Fruit fly (Drosophila melanogaster): ENCODE results near the gene Spn75F.

DNA sequence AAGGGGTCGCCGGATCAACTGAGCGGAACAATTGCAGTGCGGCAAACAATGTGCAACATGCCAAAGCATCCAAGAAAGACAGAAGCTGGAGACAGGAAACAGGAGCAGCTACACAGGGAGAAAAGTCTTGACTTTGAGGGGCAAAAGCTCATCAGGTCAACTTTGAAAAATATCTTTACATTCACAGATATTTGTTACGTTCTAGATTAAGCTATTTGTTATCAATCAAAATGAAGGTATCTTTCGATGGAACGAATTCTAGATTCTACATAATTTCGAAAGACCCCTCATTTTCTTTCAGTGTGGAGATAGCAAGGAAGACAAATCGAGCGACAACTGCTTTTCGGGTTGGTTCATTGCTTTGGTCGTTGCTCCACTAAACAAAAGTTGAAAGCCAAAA is 45.9 kb upstream of the Spn75F start:
- TF ChIP-seq Blimp-1 (GFP tag; optimal IDR thresholded peaks at IDR 0.05), result no peak
- TF ChIP-seq topi (GFP tag; optimal IDR thresholded peaks at IDR 0.05), result peak; percentile 40
- peak; percentile 17 for TF ChIP-seq CG1621 (tag; optimal IDR thresholded peaks at IDR 0.05)
- no peak for TF ChIP-seq CG6276 (GFP tag; optimal IDR thresholded peaks at IDR 0.05)
- peak; percentile 29 for TF ChIP-seq CG34406 (GFP tag; optimal IDR thresholded peaks at IDR 0.05)

All from whole organism, prepupa.